ENCODE assay signal across 2 fruit fly cellular contexts in the genomic region with DNA sequence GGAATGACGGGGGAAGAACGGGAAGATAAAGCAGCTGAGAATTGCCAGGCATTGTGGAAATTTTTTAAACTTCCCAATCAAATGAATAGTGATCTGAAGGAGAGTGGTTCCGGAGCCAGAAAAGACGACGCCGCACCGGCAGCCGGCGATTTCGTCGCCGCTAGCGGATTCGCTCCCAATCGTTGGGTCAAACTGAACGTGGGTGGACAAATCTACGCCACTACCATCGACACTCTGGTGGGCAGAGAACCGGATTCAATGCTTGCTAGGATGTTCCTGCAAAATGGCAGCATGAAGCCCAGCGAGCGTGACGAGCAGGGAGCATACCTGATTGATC.
TF ChIP-seq lines count a peak whose summit lies in the region.

A gene (plus strand): TSS at position 14 of the 337 bp plus-strand sequence.

- no peak for TF ChIP-seq CTCF in whole organism, embryonic (GFP tag; optimal IDR thresholded peaks at IDR 0.05; lab: Kevin White, UChicago)

TF ChIP-seq in whole organism, embryonic, 481 proteins besides CTCF, POLR2A, EP300 and RAD21:
- TF ChIP-seq CG34422 (GFP tag; IDR thresholded peaks at IDR 0.05; lab: Robert Waterston, UW) = peak; percentile 23; the same call in 1 of the 3 replicates
- TF ChIP-seq CG15514 (GFP tag; optimal IDR thresholded peaks at IDR 0.05; lab: Kevin White, UChicago) = peak; percentile 76
- 0 out of 4 replicates have a peak, but pooled peaks have one; percentile 11 for TF ChIP-seq chinmo (GFP tag; IDR thresholded peaks at IDR 0.05; lab: Robert Waterston, UW; ENCODE audit: partially characterized antibody)
- no peak for TF ChIP-seq pan (optimal IDR thresholded peaks at IDR 0.05; lab: Kevin White, UChicago)
- peak in 1 of 2 experiments; percentile 14 for TF ChIP-seq pan (GFP tag; optimal IDR thresholded peaks at IDR 0.05 in 1 of 2, IDR thresholded peaks at IDR 0.05 in 1 of 2)
- peak; percentile 4 for TF ChIP-seq CG12769 (tag; optimal IDR thresholded peaks at IDR 0.05; lab: Kevin White, UChicago)
- TF ChIP-seq Med (GFP tag; lab: Kevin White, UChicago) = peak; percentile 61
- peak; percentile 35 for TF ChIP-seq Dref (GFP tag; IDR thresholded peaks at IDR 0.05; lab: Robert Waterston, UW)
- no peak for TF ChIP-seq PHDP (tag; optimal IDR thresholded peaks at IDR 0.05; lab: Kevin White, UChicago)
- no peak for TF ChIP-seq knrl (GFP tag; IDR thresholded peaks at IDR 0.05; lab: Robert Waterston, UW; ENCODE audit: partially characterized antibody)
- peak in 1 of 2 experiments; percentile 24 for TF ChIP-seq crp (GFP tag; optimal IDR thresholded peaks at IDR 0.05; lab: Kevin White, UChicago)
- TF ChIP-seq sr (GFP tag; IDR thresholded peaks at IDR 0.05; lab: Robert Waterston, UW) = peak; percentile 36; the same call in 1 of the 3 replicates
- TF ChIP-seq CG1024 (GFP tag; IDR thresholded peaks at IDR 0.05; lab: Robert Waterston, UW) = peak; percentile 54; the same call in 1 of the 2 replicates
- TF ChIP-seq crol (GFP tag; IDR thresholded peaks at IDR 0.05; lab: Robert Waterston, UW) = 0 out of 2 replicates have a peak, but pooled peaks have one; percentile 19
- no peak for TF ChIP-seq Usf (GFP tag; optimal IDR thresholded peaks at IDR 0.05; lab: Kevin White, UChicago)
- peak; percentile 65 for TF ChIP-seq MESR4 (GFP tag; optimal IDR thresholded peaks at IDR 0.05; lab: Kevin White, UChicago)
- TF ChIP-seq pum (GFP tag; optimal IDR thresholded peaks at IDR 0.05; lab: Kevin White, UChicago) = no peak
- no peak for TF ChIP-seq E2f2 (GFP tag; IDR thresholded peaks at IDR 0.05; lab: Robert Waterston, UW)
- no peak for TF ChIP-seq CG16815 (GFP tag; optimal IDR thresholded peaks at IDR 0.05; lab: Kevin White, UChicago)
- TF ChIP-seq MBD-R2 (GFP tag; IDR thresholded peaks at IDR 0.05; lab: Robert Waterston, UW) = peak; percentile 67
TF ChIP-seq in whole organism, embryonic: peak in this region for 13.

TF ChIP-seq in whole organism, wandering third instar larva, 38 proteins besides CTCF, POLR2A, EP300 and RAD21:
- TF ChIP-seq CrebA (GFP tag; optimal IDR thresholded peaks at IDR 0.05; lab: Kevin White, UChicago; ENCODE audit: borderline replicate concordance) = no peak
- no peak for TF ChIP-seq Rel (GFP tag; optimal IDR thresholded peaks at IDR 0.05; lab: Kevin White, UChicago)
- TF ChIP-seq Rel (tag; optimal IDR thresholded peaks at IDR 0.05; lab: Kevin White, UChicago) = peak; percentile 96
TF ChIP-seq in whole organism, wandering third instar larva: peak in this region for 1.
